Fruit fly (Drosophila melanogaster): ENCODE results near the gene Dad.

dm6 chr3R:17081359-17081935, 27.6 kb downstream of the Dad start:
- TF ChIP-seq D1 (tag; optimal IDR thresholded peaks at IDR 0.05): no peak
- no peak for TF ChIP-seq rn (GFP tag; IDR thresholded peaks at IDR 0.05)

Data from whole organism, pupa.